Worm (Caenorhabditis elegans) whole organism, L4 larva: ENCODE measurements around the gene srw-143.

Experiments
- ceh-28 ChIP-seq: fragments of 150-350 bp; optimal IDR thresholded peaks from 2 replicates; lab custom pipeline; 2014; ENCODE audit warnings: missing biosample characterization, missing genetic modification reagents, missing genetic modification characterization
- ceh-44 ChIP-seq: fragments of 200-800 bp; sonication (Bioruptor generic); IDR thresholded peaks from 2 replicates; pipeline ENCODE4 v1.3.6; 2022; ENCODE audit warnings: missing genetic modification reagents, missing genetic modification characterization, missing compliant biosample characterization

DNA sequence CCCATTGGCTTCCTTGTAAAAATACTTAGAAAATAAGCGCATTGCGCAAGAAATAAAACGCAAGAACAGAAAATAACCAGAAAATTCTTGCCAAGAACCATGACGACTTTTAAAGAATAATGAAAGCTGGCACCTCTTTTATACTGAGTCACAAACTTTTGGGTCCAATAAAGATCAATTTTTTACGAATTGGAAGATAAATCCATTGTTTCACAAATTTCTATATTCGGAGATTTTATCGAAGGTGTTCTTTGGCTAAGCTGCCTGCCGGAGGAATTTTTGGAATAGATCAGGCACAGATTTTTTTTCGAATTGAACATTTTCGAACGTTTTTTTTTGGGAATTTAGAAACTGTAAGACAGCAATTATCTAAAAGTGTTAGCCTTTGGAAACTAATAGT lies 28.4 kb downstream of the srw-143 start, which contains the start of gene C31B8.9:
- TF ChIP-seq ceh-28 (tag; lab: Kevin White, UChicago) (no peak), ceh-44 (no peak)
